Worm (Caenorhabditis elegans): ENCODE data around the gene phf-33.

DNA sequence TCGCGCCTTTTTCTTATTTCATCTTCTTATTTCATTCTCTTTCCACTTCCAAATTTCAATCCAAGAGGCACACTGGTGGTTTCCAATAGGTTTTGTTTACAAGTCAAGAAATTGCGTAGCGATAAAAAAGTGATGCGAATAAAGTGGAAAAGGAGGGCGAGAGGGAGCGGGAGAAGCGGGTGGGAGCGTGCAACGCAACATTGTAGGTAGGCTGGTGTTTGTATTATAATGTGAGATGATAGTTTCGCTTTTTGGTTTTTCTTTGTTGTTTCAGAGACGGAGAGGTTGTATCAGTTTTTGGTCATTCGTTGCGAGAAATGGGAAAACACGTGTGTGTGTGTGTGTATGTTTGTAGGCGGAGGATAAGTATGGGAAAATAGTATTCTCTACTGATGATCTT, 28.6 kb downstream of the phf-33 start:
- TF ChIP-seq attf-6 (GFP tag; IDR thresholded peaks at IDR 0.05) (no peak), atf-7 (tag; optimal IDR thresholded peaks at IDR 0.05) (peak; percentile 38), snpc-4 (GFP tag; optimal IDR thresholded peaks at IDR 0.05) (no peak), snpc-4 (tag; optimal IDR thresholded peaks at IDR 0.05) (no peak), nhr-27 (tag; optimal IDR thresholded peaks at IDR 0.05) (no peak), dpl-1 (GFP tag; optimal IDR thresholded peaks at IDR 0.05) (no peak), ama-1 (optimal IDR thresholded peaks at IDR 0.05) (no peak), ama-1 (GFP tag; optimal IDR thresholded peaks at IDR 0.05) (no peak), hlh-26 (GFP tag; conservative IDR thresholded peaks at IDR 0.05) (no peak), zfh-2 (GFP tag; conservative IDR thresholded peaks at IDR 0.05) (no peak), tbp1 (GFP tag; optimal IDR thresholded peaks at IDR 0.05) (peak; percentile 12), unc-62 (GFP tag; optimal IDR thresholded peaks at IDR 0.05) (no peak), nhr-90 (tag; optimal IDR thresholded peaks at IDR 0.05) (no peak)
